Worm (Caenorhabditis elegans) whole organism, young adult: ENCODE data around the gene sknr-1.

ENCODE experiments used
- C17E4.6 ChIP-seq: fragments of 200-800 bp; sonication (Bioruptor generic); IDR thresholded peaks from 2 replicates; pipeline ENCODE4 v1.3.6; 2022; ENCODE audit warnings: missing genetic modification reagents, missing genetic modification characterization, missing compliant biosample characterization
- F23B12.7 ChIP-seq: sonication (generic microtip); optimal IDR thresholded peaks from 2 replicates; lab custom pipeline; 2017; ENCODE audit warnings: missing genetic modification characterization, mild to moderate bottlenecking, missing compliant biosample characterization, antibody characterized with exemption, moderate library complexity; ENCODE audit not compliant: insufficient read depth
- F39B2.1 ChIP-seq: fragments of 200-800 bp; sonication (Bioruptor generic); IDR thresholded peaks from 2 replicates; pipeline ENCODE4 v1.3.6; 2022; ENCODE audit warnings: missing genetic modification reagents, missing genetic modification characterization, missing compliant biosample characterization
- K11D2.4 ChIP-seq: fragments of 200-800 bp; sonication (Bioruptor generic); IDR thresholded peaks from 2 replicates; pipeline ENCODE4 v1.3.6; 2022; ENCODE audit warnings: missing genetic modification reagents, missing genetic modification characterization, missing compliant biosample characterization
- Y53G8AR.9 ChIP-seq: fragments of 200-800 bp; sonication (Bioruptor generic); conservative IDR thresholded peaks from 2 replicates; pipeline ENCODE4 v1.3.6; 2022; ENCODE audit warnings: missing genetic modification reagents, missing genetic modification characterization, missing compliant biosample characterization
- Y79H2A.3 ChIP-seq: fragments of 200-800 bp; sonication (Bioruptor generic); conservative IDR thresholded peaks from 2 replicates; pipeline ENCODE4 v1.3.6; 2022; ENCODE audit warnings: missing genetic modification reagents, missing genetic modification characterization, missing compliant biosample characterization
- atf-7 ChIP-seq: sonication (generic microtip); optimal IDR thresholded peaks from 2 replicates; lab custom pipeline; 2017; ENCODE audit warnings: mild to moderate bottlenecking, missing genetic modification characterization, missing compliant biosample characterization
- athp-1 ChIP-seq: sonication (generic microtip); optimal IDR thresholded peaks from 2 replicates; lab custom pipeline; 2017; ENCODE audit warnings: mild to moderate bottlenecking, missing genetic modification characterization, missing compliant biosample characterization
- attf-6 ChIP-seq: fragments of 200-800 bp; sonication (Bioruptor generic); IDR thresholded peaks from 2 replicates; pipeline ENCODE4 v1.3.6; 2022; ENCODE audit warnings: missing genetic modification reagents, missing genetic modification characterization, missing compliant biosample characterization
- cebp-2 ChIP-seq: fragments of 200-800 bp; sonication (Bioruptor generic); IDR thresholded peaks from 2 replicates; pipeline ENCODE4 v1.3.6; 2022; ENCODE audit warnings: missing genetic modification characterization, missing compliant biosample characterization
- ceh-27 ChIP-seq: fragments of 200-800 bp; sonication (Bioruptor generic); optimal IDR thresholded peaks from 2 replicates; lab custom pipeline; 2018; ENCODE audit warnings: mild to moderate bottlenecking, missing genetic modification characterization, moderate library complexity, missing compliant biosample characterization
- efl-1 ChIP-seq: fragments of 150-350 bp; optimal IDR thresholded peaks from 2 replicates; lab custom pipeline; 2014; ENCODE audit warnings: missing biosample characterization, missing genetic modification reagents, missing genetic modification characterization
- egl-44 ChIP-seq: fragments of 200-800 bp; sonication (Bioruptor generic); IDR thresholded peaks from 2 replicates; pipeline ENCODE4 v1.3.6; 2022; ENCODE audit warnings: missing genetic modification reagents, missing genetic modification characterization, missing compliant biosample characterization
- egrh-3 ChIP-seq: fragments of 200-800 bp; sonication (Bioruptor generic); IDR thresholded peaks from 2 replicates; pipeline ENCODE4 v1.3.6; 2022; ENCODE audit warnings: missing genetic modification reagents, missing genetic modification characterization, missing compliant biosample characterization
- ekl-4 ChIP-seq: fragments of 200-800 bp; sonication (Bioruptor generic); IDR thresholded peaks from 2 replicates; pipeline ENCODE4 v1.3.6; 2022; ENCODE audit warnings: missing genetic modification reagents, missing genetic modification characterization, missing compliant biosample characterization
- ets-4 ChIP-seq: fragments of 200-800 bp; sonication (Bioruptor generic); optimal IDR thresholded peaks from 2 replicates; lab custom pipeline; 2018; ENCODE audit warnings: mild to moderate bottlenecking, missing genetic modification characterization, missing compliant biosample characterization
- hmg-1.2 ChIP-seq: fragments of 200-800 bp; sonication (Bioruptor generic); IDR thresholded peaks from 2 replicates; pipeline ENCODE4 v1.3.6; 2022; ENCODE audit warnings: missing genetic modification reagents, missing genetic modification characterization, missing compliant biosample characterization
- hrde-1 ChIP-seq: sonication (generic microtip); optimal IDR thresholded peaks from 2 replicates; lab custom pipeline; 2016; ENCODE audit warnings: missing genetic modification characterization, mild to moderate bottlenecking, missing compliant biosample characterization, moderate library complexity, missing genotype, missing genetic modification reagents, borderline replicate concordance
- lag-1 ChIP-seq: fragments of 200-800 bp; sonication (Bioruptor generic); IDR thresholded peaks from 2 replicates; pipeline ENCODE4 v1.3.6; 2022; ENCODE audit warnings: missing genetic modification reagents, missing genetic modification characterization, missing compliant biosample characterization
- madf-10 ChIP-seq: sonication (generic microtip); optimal IDR thresholded peaks from 2 replicates; lab custom pipeline; 2016; ENCODE audit warnings: mild to moderate bottlenecking, missing genetic modification characterization, missing compliant biosample characterization
- madf-8 ChIP-seq: fragments of 200-800 bp; sonication (Bioruptor generic); conservative IDR thresholded peaks from 2 replicates; pipeline ENCODE4 v1.3.6; 2022; ENCODE audit warnings: missing genetic modification reagents, missing genetic modification characterization, missing compliant biosample characterization
- mes-4 ChIP-seq: sonication (generic microtip); optimal IDR thresholded peaks from 2 replicates; lab custom pipeline; 2016; ENCODE audit warnings: missing genotype, missing genetic modification characterization, missing compliant biosample characterization
- nfya-2 ChIP-seq: fragments of 200-800 bp; sonication (Bioruptor generic); IDR thresholded peaks from 2 replicates; pipeline ENCODE4 v1.3.6; 2022; ENCODE audit warnings: missing genetic modification reagents, missing genetic modification characterization, missing compliant biosample characterization
- nfyb-1 ChIP-seq: fragments of 200-800 bp; sonication (Bioruptor generic); IDR thresholded peaks from 2 replicates; pipeline ENCODE4 v1.3.6; 2022; ENCODE audit warnings: missing genetic modification reagents, missing genetic modification characterization, missing compliant biosample characterization
- nhr-120 ChIP-seq: fragments of 200-800 bp; sonication (Bioruptor generic); IDR thresholded peaks from 2 replicates; pipeline ENCODE4 v1.3.6; 2022; ENCODE audit warnings: missing genetic modification characterization, missing compliant biosample characterization
- nhr-80 ChIP-seq: sonication (generic microtip); optimal IDR thresholded peaks from 2 replicates; lab custom pipeline; 2016; ENCODE audit warnings: missing genetic modification characterization, missing compliant biosample characterization
- nhr-90 ChIP-seq: sonication (generic microtip); optimal IDR thresholded peaks from 2 replicates; lab custom pipeline; 2016; ENCODE audit warnings: missing genotype, mild to moderate bottlenecking, missing genetic modification characterization, missing compliant biosample characterization
- pbrm-1 ChIP-seq: fragments of 200-800 bp; sonication (Bioruptor generic); IDR thresholded peaks from 2 replicates; pipeline ENCODE4 v1.3.6; 2022; ENCODE audit warnings: missing genetic modification reagents, missing genetic modification characterization, missing compliant biosample characterization
- rec-8 ChIP-seq, 2 experiments: sonication (generic microtip); optimal IDR thresholded peaks; 2 replicates each; lab custom pipeline; 2016; ENCODE audit warnings: mild to moderate bottlenecking in 2 of 2, missing genetic modification characterization in 2 of 2, missing genetic modification reagents in 2 of 2, missing genotype in 2 of 2, missing biosample characterization in 1 of 2, missing compliant biosample characterization in 1 of 2, moderate library complexity in 1 of 2
- repo-1 ChIP-seq: sonication (generic microtip); optimal IDR thresholded peaks from 2 replicates; lab custom pipeline; 2017; ENCODE audit warnings: mild to moderate bottlenecking, missing genetic modification characterization, missing compliant biosample characterization
- snpc-1.3 ChIP-seq: sonication (generic microtip); optimal IDR thresholded peaks from 2 replicates; lab custom pipeline; 2017; ENCODE audit warnings: missing genetic modification characterization, mild to moderate bottlenecking, missing compliant biosample characterization, antibody characterized with exemption, moderate library complexity, missing genotype, missing genetic modification reagents; ENCODE audit not compliant: insufficient read depth
- snpc-4 ChIP-seq, 5 experiments: fragments of 150-350 bp in 1 of 5; sonication (generic microtip) in 4 of 5; optimal IDR thresholded peaks; 2 replicates each; lab custom pipeline; 2014 to 2018; ENCODE audit warnings: missing genetic modification characterization in 5 of 5, missing biosample characterization in 3 of 5, antibody characterized with exemption in 2 of 5, mild to moderate bottlenecking in 2 of 5, missing compliant biosample characterization in 2 of 5, missing genotype in 2 of 5, moderate library complexity in 2 of 5, missing genetic modification reagents in 1 of 5
- tbp1 ChIP-seq: fragments of 200-800 bp; sonication (Bioruptor generic); optimal IDR thresholded peaks from 2 replicates; lab custom pipeline; 2018; ENCODE audit warnings: mild to moderate bottlenecking, missing genetic modification characterization, missing compliant biosample characterization
- tlf-1 ChIP-seq: fragments of 200-800 bp; sonication (Bioruptor generic); optimal IDR thresholded peaks from 2 replicates; lab custom pipeline; 2018; ENCODE audit warnings: mild to moderate bottlenecking, missing genetic modification characterization, missing compliant biosample characterization
- unc-130 ChIP-seq: sonication (generic microtip); optimal IDR thresholded peaks from 2 replicates; lab custom pipeline; 2016; ENCODE audit warnings: missing genetic modification reagents, missing genetic modification characterization, missing compliant biosample characterization
- zfh-2 ChIP-seq: fragments of 200-800 bp; sonication (Bioruptor generic); conservative IDR thresholded peaks from 2 replicates; pipeline ENCODE4 v1.3.6; 2022; ENCODE audit warnings: missing genetic modification reagents, missing genetic modification characterization, missing compliant biosample characterization
- ztf-28 ChIP-seq: fragments of 200-800 bp; sonication (Bioruptor generic); IDR thresholded peaks from 2 replicates; pipeline ENCODE4 v1.3.6; 2022; ENCODE audit warnings: missing genetic modification reagents, missing genetic modification characterization, missing compliant biosample characterization
- ztf-3 ChIP-seq: fragments of 200-800 bp; sonication (Bioruptor generic); optimal IDR thresholded peaks from 2 replicates; lab custom pipeline; 2018; ENCODE audit warnings: mild to moderate bottlenecking, missing genetic modification characterization, missing compliant biosample characterization

The sknr-1 gene

DNA sequence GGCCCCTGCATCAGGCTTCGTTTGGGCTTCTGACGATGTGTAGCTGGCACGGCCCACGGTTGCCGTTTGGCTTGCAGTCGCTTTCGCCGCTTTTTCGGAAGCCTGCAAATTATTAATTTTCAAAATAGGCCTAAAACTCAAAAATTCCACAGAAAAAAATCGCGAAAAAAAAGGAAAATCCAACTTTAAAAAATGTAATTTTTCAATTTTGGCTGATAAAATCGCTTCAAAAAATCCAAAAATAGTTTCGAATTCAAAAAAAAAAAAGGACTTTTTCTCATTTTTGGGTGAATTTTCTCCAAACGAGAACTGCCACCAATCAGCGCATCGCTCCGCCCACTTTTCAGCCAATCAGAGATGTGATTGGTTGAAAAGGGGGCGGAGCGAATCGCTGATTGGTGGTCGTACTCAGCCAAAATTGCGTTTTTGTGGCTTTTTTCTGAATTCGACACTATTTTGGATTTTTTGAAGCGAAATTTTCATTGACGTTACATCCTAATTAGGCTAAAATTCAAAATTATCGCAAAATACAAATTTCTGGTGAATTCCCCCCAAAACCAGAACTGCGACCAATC is 22.0 kb upstream of the sknr-1 start:
- TF ChIP-seq rec-8 (tag; optimal IDR thresholded peaks at IDR 0.05; lab: Kevin White, UChicago) (no peak), egl-44 (0 out of 2 replicates have a peak, but pooled peaks have one; percentile 33), hrde-1 (tag; lab: Kevin White, UChicago) (peak; percentile 13)

DNA sequence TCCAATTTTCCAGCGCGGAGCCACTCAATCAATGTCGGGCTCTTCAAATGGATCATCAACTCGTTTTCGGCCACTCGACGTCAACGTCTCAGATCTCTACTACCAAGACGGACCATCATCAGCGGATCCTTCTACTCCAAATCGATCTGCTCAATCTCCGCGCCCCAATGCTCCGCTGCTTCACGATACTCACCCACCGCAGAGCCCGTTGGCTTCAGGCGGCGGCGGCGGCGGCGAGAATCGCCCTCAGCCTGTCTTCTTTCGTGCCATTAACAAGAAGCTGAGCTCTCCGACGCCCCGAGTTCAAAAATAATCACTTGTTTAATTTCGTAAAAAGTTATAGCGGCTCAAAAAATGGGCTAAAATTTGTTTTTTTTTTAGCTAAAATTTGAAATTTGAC is 20.8 kb upstream of the sknr-1 start:
- 0 out of 2 replicates have a peak, but pooled peaks have one; percentile 65 for TF ChIP-seq nhr-120 (GFP tag; lab: Robert Waterston, UW)
- peak; percentile 35; the same call in 1 of the 2 replicates for TF ChIP-seq egrh-3 (GFP tag; lab: Robert Waterston, UW)
- TF ChIP-seq nfyb-1: peak; percentile 56; the same call in 1 of the 2 replicates
- TF ChIP-seq atf-7: no peak
- peak; percentile 85 for TF ChIP-seq zfh-2 (GFP tag; lab: Robert Waterston, UW)
- TF ChIP-seq, all 124 proteins: peak for 4

DNA sequence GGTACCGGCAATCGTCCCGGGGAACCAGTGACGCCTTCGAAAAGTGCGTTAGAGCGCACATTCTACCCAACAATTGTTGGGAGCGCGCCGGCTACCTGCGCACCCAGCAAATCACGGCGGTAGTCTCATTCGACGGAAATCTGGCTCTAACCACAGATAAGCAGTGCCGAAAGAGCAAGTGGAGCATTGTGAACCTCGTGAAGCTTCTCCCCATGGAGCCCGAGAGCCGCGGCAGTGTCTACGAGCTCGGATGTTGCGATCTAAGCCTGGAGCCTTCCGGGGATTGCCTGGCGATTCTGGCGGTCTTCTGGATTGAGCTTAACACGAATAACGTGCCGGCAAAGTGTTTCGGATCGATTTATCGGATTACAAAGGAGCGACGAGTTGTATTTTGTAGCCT is 14.2 kb upstream of the sknr-1 start:
- 0 out of 2 replicates have a peak, but pooled peaks have one; percentile 24 for TF ChIP-seq egrh-3 (GFP tag; lab: Robert Waterston, UW)
- peak; percentile 59; the same call in 1 of the 2 replicates for TF ChIP-seq zfh-2 (GFP tag; lab: Robert Waterston, UW)
- TF ChIP-seq repo-1 (tag; lab: Kevin White, UChicago): no peak

DNA sequence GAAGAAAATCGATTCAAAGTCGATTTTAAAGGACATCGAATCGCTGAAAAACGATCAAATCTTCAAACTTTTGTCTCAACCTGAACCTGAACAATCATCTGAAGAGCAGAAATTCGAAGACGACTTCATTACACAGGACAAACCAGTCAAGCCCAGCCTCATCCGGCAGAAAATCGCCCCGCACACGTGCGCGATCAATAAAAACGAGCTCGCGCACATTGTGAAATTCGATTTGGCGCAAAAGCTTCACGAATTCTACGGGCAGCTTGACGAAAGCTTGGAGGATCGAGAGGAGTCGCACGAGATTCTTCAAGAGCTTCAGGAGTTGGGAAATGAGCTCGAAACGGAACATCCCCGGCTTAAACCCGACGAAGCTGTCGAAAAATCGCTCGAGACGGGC is 13.8 kb upstream of the sknr-1 start, which contains the start of gene W02H5.2:
Gene W02H5.2 (plus strand): TSS at position 301 of the 400 bp plus-strand sequence.
- TF ChIP-seq nhr-90 (tag; lab: Kevin White, UChicago) (no peak), attf-6 (GFP tag; lab: Robert Waterston, UW) (no peak), mes-4 (tag; lab: Kevin White, UChicago) (no peak), C17E4.6 (GFP tag; lab: Robert Waterston, UW) (no peak), pbrm-1 (no peak), nfya-2 (GFP tag; lab: Robert Waterston, UW) (no peak), ztf-28 (GFP tag; lab: Robert Waterston, UW) (no peak), hrde-1 (tag; lab: Kevin White, UChicago) (no peak), ztf-3 (GFP tag; lab: Kevin White, UChicago) (no peak), tlf-1 (GFP tag; lab: Kevin White, UChicago) (no peak), athp-1 (tag; lab: Kevin White, UChicago) (no peak), lag-1 (GFP tag; lab: Robert Waterston, UW) (no peak)

DNA sequence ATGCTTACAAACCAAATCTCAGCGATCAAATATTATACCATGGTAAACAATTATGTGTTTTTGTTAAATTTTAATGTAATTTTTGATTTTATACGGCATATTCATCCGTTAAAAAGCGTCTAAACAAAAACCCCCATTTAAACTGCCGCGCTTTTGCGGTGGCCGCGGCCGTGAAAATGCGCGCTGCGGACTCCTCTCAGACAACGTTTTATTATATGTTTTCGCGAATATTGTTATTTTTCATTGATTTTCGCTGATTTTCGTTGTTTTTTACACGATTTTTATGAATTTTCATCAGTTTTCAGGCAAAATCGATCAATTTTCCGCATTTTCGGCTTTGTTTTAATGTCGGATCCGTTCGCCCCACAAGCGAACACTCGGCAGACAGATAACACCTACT is 13.3 kb upstream of the sknr-1 start, which contains the start of gene W02H5.19:
Gene W02H5.19 (plus strand): TSS at position 346 of the 400 bp plus-strand sequence.
- TF ChIP-seq tbp1 (peak; percentile 38), K11D2.4 (0 out of 2 replicates have a peak, but pooled peaks have one; percentile 22), rec-8 (tag; optimal IDR thresholded peaks at IDR 0.05; lab: Kevin White, UChicago) (peak; percentile 21 to 36), zfh-2 (GFP tag; lab: Robert Waterston, UW) (no peak), cebp-2 (GFP tag; lab: Robert Waterston, UW) (0 out of 2 replicates have a peak, but pooled peaks have one; percentile 19), nhr-80 (tag; lab: Kevin White, UChicago) (no peak), F23B12.7 (tag; lab: Kevin White, UChicago) (no peak), madf-10 (peak; percentile 42), pbrm-1 (peak; percentile 48; the same call in 1 of the 2 replicates), ceh-27 (GFP tag; lab: Kevin White, UChicago) (peak; percentile 85), madf-8 (GFP tag; lab: Robert Waterston, UW) (peak; percentile 62), unc-130 (GFP tag; lab: Kevin White, UChicago) (peak; percentile 75), Y79H2A.3 (no peak), snpc-1.3 (tag; lab: Kevin White, UChicago) (no peak), ekl-4 (GFP tag; lab: Robert Waterston, UW) (0 out of 2 replicates have a peak, but pooled peaks have one; percentile 62), ets-4 (GFP tag; lab: Kevin White, UChicago) (no peak), F39B2.1 (GFP tag; lab: Robert Waterston, UW) (no peak), snpc-4 (GFP tag; optimal IDR thresholded peaks at IDR 0.05; lab: Kevin White, UChicago) (no peak), snpc-4 (tag; optimal IDR thresholded peaks at IDR 0.05; lab: Kevin White, UChicago) (peak in 1 of 4 experiments; percentile 30), hmg-1.2 (GFP tag; lab: Robert Waterston, UW) (0 out of 2 replicates have a peak, but pooled peaks have one; percentile 19), Y53G8AR.9 (GFP tag; lab: Robert Waterston, UW) (no peak), efl-1 (GFP tag; lab: Kevin White, UChicago) (peak; percentile 76)
